Worm (Caenorhabditis elegans) whole organism, L2 larva: Measurements from ENCODE around the gene mrpl-42.

Source experiments
- C34F6.9 ChIP-seq: fragments of 150-350 bp; optimal IDR thresholded peaks from 2 replicates; lab custom pipeline; 2014; ENCODE audit warnings: missing biosample characterization, missing genetic modification characterization
- Y55F3AM.14 ChIP-seq: fragments of 200-800 bp; sonication (Bioruptor generic); optimal IDR thresholded peaks from 2 replicates; lab custom pipeline; 2018; ENCODE audit warnings: mild to moderate bottlenecking, missing genetic modification characterization, missing compliant biosample characterization
- ZK546.5 ChIP-seq: sonication (generic microtip); optimal IDR thresholded peaks from 2 replicates; lab custom pipeline; 2017; ENCODE audit warnings: missing biosample characterization, missing genetic modification characterization
- aly-2 ChIP-seq: fragments of 150-350 bp; optimal IDR thresholded peaks from 2 replicates; lab custom pipeline; 2014; ENCODE audit warnings: missing biosample characterization, missing genetic modification characterization
- ceh-16 ChIP-seq: fragments of 150-350 bp; optimal IDR thresholded peaks from 2 replicates; lab custom pipeline; 2014; ENCODE audit warnings: missing biosample characterization, missing genetic modification characterization
- ceh-82 ChIP-seq: fragments of 150-350 bp; optimal IDR thresholded peaks from 2 replicates; lab custom pipeline; 2014; ENCODE audit warnings: missing biosample characterization, missing genetic modification characterization
- dmd-4 ChIP-seq: sonication (generic microtip); optimal IDR thresholded peaks from 2 replicates; lab custom pipeline; 2017; ENCODE audit warnings: missing biosample characterization, missing genetic modification characterization
- fos-1 ChIP-seq: fragments of 150-350 bp; optimal IDR thresholded peaks from 2 replicates; lab custom pipeline; 2014; ENCODE audit warnings: missing biosample characterization, missing genetic modification characterization
- gmeb-1 ChIP-seq: fragments of 150-350 bp; optimal IDR thresholded peaks from 2 replicates; lab custom pipeline; 2014; ENCODE audit warnings: missing biosample characterization, missing genetic modification characterization
- lin-13 ChIP-seq: fragments of 150-350 bp; optimal IDR thresholded peaks from 2 replicates; lab custom pipeline; 2014; ENCODE audit warnings: missing biosample characterization, missing genetic modification reagents, missing genetic modification characterization
- mab-5 ChIP-seq: fragments of 150-350 bp; optimal IDR thresholded peaks from 2 replicates; lab custom pipeline; 2014; ENCODE audit warnings: missing biosample characterization, missing genetic modification characterization
- mdl-1 ChIP-seq, 2 experiments: fragments of 150-350 bp in 1 of 2; sonication (generic microtip) in 1 of 2; optimal IDR thresholded peaks; 2 replicates each; lab custom pipeline; 2017; ENCODE audit warnings: missing biosample characterization in 2 of 2, missing genetic modification characterization in 2 of 2
- nhr-10 ChIP-seq: sonication (generic microtip); optimal IDR thresholded peaks from 2 replicates; lab custom pipeline; 2017; ENCODE audit warnings: missing biosample characterization, missing genetic modification characterization
- nhr-11 ChIP-seq: fragments of 150-350 bp; optimal IDR thresholded peaks from 2 replicates; lab custom pipeline; 2014; ENCODE audit warnings: missing biosample characterization, missing genetic modification characterization
- nhr-23 ChIP-seq: fragments of 150-350 bp; optimal IDR thresholded peaks from 2 replicates; lab custom pipeline; 2014; ENCODE audit warnings: missing biosample characterization, missing genetic modification reagents, missing genetic modification characterization
- nhr-25 ChIP-seq: fragments of 150-350 bp; sonication (generic microtip); optimal IDR thresholded peaks from 3 replicates; lab custom pipeline; 2014; ENCODE audit warnings: missing biosample characterization, missing genetic modification characterization
- nhr-6 ChIP-seq: fragments of 150-350 bp; optimal IDR thresholded peaks from 2 replicates; lab custom pipeline; 2014; ENCODE audit warnings: missing biosample characterization, missing genetic modification characterization
- nhr-77 ChIP-seq: fragments of 150-350 bp; optimal IDR thresholded peaks from 2 replicates; lab custom pipeline; 2014; ENCODE audit warnings: missing biosample characterization, missing genetic modification characterization
- peb-1 ChIP-seq: fragments of 150-350 bp; optimal IDR thresholded peaks from 2 replicates; lab custom pipeline; 2014; ENCODE audit warnings: missing biosample characterization, missing genetic modification characterization
- snpc-4 ChIP-seq: fragments of 150-350 bp; optimal IDR thresholded peaks from 2 replicates; lab custom pipeline; 2014; ENCODE audit warnings: missing biosample characterization, missing genetic modification characterization
- unc-55 ChIP-seq: fragments of 150-350 bp; sonication (generic microtip); optimal IDR thresholded peaks from 3 replicates; lab custom pipeline; 2014; ENCODE audit warnings: missing biosample characterization, missing genetic modification reagents, missing genetic modification characterization
- unc-62 ChIP-seq: fragments of 150-350 bp; optimal IDR thresholded peaks from 2 replicates; lab custom pipeline; 2014; ENCODE audit warnings: missing biosample characterization, missing genetic modification reagents, missing genetic modification characterization
- zag-1 ChIP-seq: fragments of 150-350 bp; optimal IDR thresholded peaks from 2 replicates; lab custom pipeline; 2014; ENCODE audit warnings: missing biosample characterization, missing genetic modification characterization
- ztf-1 ChIP-seq: fragments of 200-800 bp; sonication (Bioruptor generic); conservative IDR thresholded peaks from 2 replicates; pipeline ENCODE4 v1.3.6; 2022; ENCODE audit warnings: missing genetic modification characterization, missing compliant biosample characterization
- ztf-11 ChIP-seq: sonication (generic microtip); optimal IDR thresholded peaks from 2 replicates; lab custom pipeline; 2017; ENCODE audit warnings: missing biosample characterization, missing genetic modification characterization

mrpl-42 gene

DNA sequence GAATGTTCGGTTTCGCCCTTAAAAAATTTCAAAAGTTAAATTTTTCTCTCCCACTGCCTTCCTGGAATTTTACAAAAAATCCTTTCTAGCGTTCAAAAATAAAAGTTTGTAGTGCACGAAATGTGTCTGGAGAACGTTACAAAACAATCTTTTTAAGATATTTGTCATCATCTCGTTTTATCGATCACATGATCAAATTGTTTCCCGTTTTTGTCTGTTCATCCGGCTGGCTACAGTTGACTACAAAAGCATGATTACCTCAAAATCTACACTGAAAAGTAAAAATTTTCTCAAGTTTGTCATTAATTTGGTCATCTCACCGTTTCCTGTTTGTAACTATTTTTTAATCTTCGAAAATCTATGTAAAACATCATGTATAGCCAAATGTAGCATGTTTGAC, 43.2 kb downstream of the mrpl-42 start:
- TF ChIP-seq dmd-4 (no peak), nhr-25 (tag; lab: Kevin White, UChicago) (peak; percentile 30), ztf-1 (no peak), mab-5 (no peak), nhr-11 (tag; lab: Kevin White, UChicago) (no peak), nhr-23 (tag; lab: Kevin White, UChicago) (no peak), ztf-11 (tag; lab: Kevin White, UChicago) (no peak)
- TF ChIP-seq, all 48 proteins: peak for 1

- TF ChIP-seq zag-1 (tag; lab: Kevin White, UChicago) = no peak
- TF ChIP-seq lin-13 (GFP tag; lab: Kevin White, UChicago) = no peak
- no peak for TF ChIP-seq unc-62 (GFP tag; lab: Kevin White, UChicago)
- no peak for TF ChIP-seq aly-2 (tag; lab: Kevin White, UChicago)
- TF ChIP-seq unc-55 (GFP tag; lab: Kevin White, UChicago) = no peak
- no peak for TF ChIP-seq snpc-4
- TF ChIP-seq ceh-82 (tag; lab: Kevin White, UChicago) = no peak
- no peak for TF ChIP-seq fos-1
- TF ChIP-seq ZK546.5 (tag; lab: Kevin White, UChicago) = no peak
- no peak for TF ChIP-seq nhr-6 (tag; lab: Kevin White, UChicago)
- TF ChIP-seq nhr-23 (tag; lab: Kevin White, UChicago) = no peak
- TF ChIP-seq nhr-77 (tag; lab: Kevin White, UChicago) = no peak
- TF ChIP-seq nhr-10 (tag; lab: Kevin White, UChicago) = no peak
- no peak for TF ChIP-seq C34F6.9 (tag; lab: Kevin White, UChicago)
- TF ChIP-seq ceh-16 (tag; lab: Kevin White, UChicago) = no peak
- TF ChIP-seq gmeb-1 (tag; lab: Kevin White, UChicago) = no peak
- no peak for TF ChIP-seq ztf-1
- no peak for TF ChIP-seq peb-1
- TF ChIP-seq Y55F3AM.14 = no peak
- no peak for TF ChIP-seq mdl-1 (tag; optimal IDR thresholded peaks at IDR 0.05; lab: Kevin White, UChicago)
Measured at ce11 chrIV:9045252-9045651, 49.0 kb downstream of the mrpl-42 start, which contains the start of gene Y73F4A.1. TSS of gene Y73F4A.1 (minus strand) at chrIV:9045352.
